Fruit fly (Drosophila melanogaster) whole organism, embryonic: ENCODE data around the gene CG14154.

Source experiments
- C15 ChIP-seq: fragments of 200-800 bp; sonication (Bioruptor generic); IDR thresholded peaks from 3 replicates; pipeline ENCODE4 v1.3.6; 2022; ENCODE audit warnings: missing biosample characterization, missing genetic modification characterization
- CG11093 ChIP-seq: fragments of 200-800 bp; sonication (Bioruptor generic); IDR thresholded peaks from 3 replicates; pipeline ENCODE4 v1.3.6; 2022; ENCODE audit warnings: missing biosample characterization, missing genetic modification characterization
- CG11560 ChIP-seq: fragments of 200-800 bp; sonication (Bioruptor generic); IDR thresholded peaks from 3 replicates; pipeline ENCODE4 v1.3.6; 2022; ENCODE audit warnings: missing biosample characterization, missing genetic modification characterization
- CG11723 ChIP-seq: fragments of 200-800 bp; sonication (Bioruptor generic); optimal IDR thresholded peaks from 2 replicates; lab custom pipeline; 2017; ENCODE audit warnings: missing biosample characterization, mild to moderate bottlenecking, missing genetic modification characterization
- CG1233 ChIP-seq: fragments of 200-800 bp; sonication (Bioruptor generic); optimal IDR thresholded peaks from 4 replicates; lab custom pipeline; 2018; ENCODE audit warnings: missing biosample characterization, mild to moderate bottlenecking, missing genetic modification characterization
- CG12744 ChIP-seq: fragments of 200-800 bp; sonication (Bioruptor generic); optimal IDR thresholded peaks from 2 replicates; lab custom pipeline; 2016; ENCODE audit warnings: missing biosample characterization, missing genetic modification characterization
- CG13424 ChIP-seq: fragments of 200-800 bp; sonication (Bioruptor generic); optimal IDR thresholded peaks from 2 replicates; lab custom pipeline; 2019; ENCODE audit warnings: missing biosample characterization, mild to moderate bottlenecking, missing genetic modification characterization, moderate library complexity
- CG15514 ChIP-seq: fragments of 200-800 bp; sonication (Bioruptor generic); optimal IDR thresholded peaks from 3 replicates; lab custom pipeline; 2017; ENCODE audit warnings: missing biosample characterization, missing genetic modification characterization, mild to moderate bottlenecking, moderate library complexity, missing genetic modification reagents
- CG17802 ChIP-seq: fragments of 200-800 bp; sonication (Bioruptor generic); optimal IDR thresholded peaks from 2 replicates; lab custom pipeline; 2018; ENCODE audit warnings: missing biosample characterization, mild to moderate bottlenecking, missing genetic modification characterization, moderate library complexity
- CG18764 ChIP-seq: fragments of 200-800 bp; sonication (Bioruptor generic); optimal IDR thresholded peaks from 3 replicates; lab custom pipeline; 2016; ENCODE audit warnings: missing biosample characterization, missing genetic modification characterization
- CG2199 ChIP-seq: fragments of 200-800 bp; sonication (Bioruptor generic); IDR thresholded peaks from 3 replicates; pipeline ENCODE4 v1.3.6; 2022; ENCODE audit warnings: missing biosample characterization, missing genetic modification characterization
- CG30403 ChIP-seq: fragments of 200-800 bp; sonication (Bioruptor generic); optimal IDR thresholded peaks from 3 replicates; lab custom pipeline; 2016; ENCODE audit warnings: missing biosample characterization, missing genetic modification characterization
- CG32772 ChIP-seq: fragments of 200-800 bp; sonication (Bioruptor generic); IDR thresholded peaks from 2 replicates; pipeline ENCODE4 v1.3.6; 2022; ENCODE audit warnings: missing biosample characterization, missing genetic modification characterization
- CG4820 ChIP-seq: fragments of 200-800 bp; sonication (Bioruptor generic); optimal IDR thresholded peaks from 3 replicates; lab custom pipeline; 2016; ENCODE audit warnings: missing biosample characterization, missing genetic modification characterization
- CG8281 ChIP-seq: fragments of 200-800 bp; sonication (Bioruptor generic); optimal IDR thresholded peaks from 2 replicates; lab custom pipeline; 2018; ENCODE audit warnings: missing biosample characterization, mild to moderate bottlenecking, missing genetic modification characterization, moderate library complexity
- CG8944 ChIP-seq: fragments of 200-800 bp; sonication (Bioruptor generic); optimal IDR thresholded peaks from 3 replicates; lab custom pipeline; 2016; ENCODE audit warnings: missing biosample characterization, missing genetic modification characterization
- CG9817 ChIP-seq: fragments of 200-800 bp; sonication (Bioruptor generic); optimal IDR thresholded peaks from 2 replicates; lab custom pipeline; 2018; ENCODE audit warnings: missing biosample characterization, mild to moderate bottlenecking, missing genetic modification characterization, moderate library complexity
- D ChIP-seq, 2 experiments: fragments of 200-800 bp in 1 of 2; fragments of >200 bp in 1 of 2; sonication (Bioruptor generic) in 1 of 2; optimal IDR thresholded peaks; 2 replicates in 1 of 2; 3 replicates in 1 of 2; lab custom pipeline; 2017; ENCODE audit warnings: mild to moderate bottlenecking in 1 of 2, missing biosample characterization in 1 of 2, missing genetic modification characterization in 1 of 2, missing genetic modification reagents in 1 of 2
- D19B ChIP-seq: fragments of 200-800 bp; sonication (Bioruptor generic); optimal IDR thresholded peaks from 2 replicates; lab custom pipeline; 2017; ENCODE audit warnings: missing biosample characterization, mild to moderate bottlenecking, missing genetic modification characterization
- Dad ChIP-seq: fragments of 200-800 bp; sonication (Bioruptor generic); optimal IDR thresholded peaks from 3 replicates; lab custom pipeline; 2016; ENCODE audit warnings: missing biosample characterization, missing genetic modification characterization
- Dip3 ChIP-seq: fragments of 200-800 bp; sonication (Bioruptor generic); optimal IDR thresholded peaks from 3 replicates; lab custom pipeline; 2016; ENCODE audit warnings: missing biosample characterization, missing genetic modification characterization
- Dll ChIP-seq: fragments of 200-800 bp; sonication (Bioruptor generic); IDR thresholded peaks from 4 replicates; pipeline ENCODE4 v1.3.6; 2022; ENCODE audit warnings: missing biosample characterization, missing genetic modification characterization; ENCODE audit not compliant: partially characterized antibody
- Ets97D ChIP-seq: fragments of 200-800 bp; sonication (Bioruptor generic); optimal IDR thresholded peaks from 3 replicates; lab custom pipeline; 2016; ENCODE audit warnings: missing biosample characterization, missing genetic modification characterization
- Fer2 ChIP-seq: fragments of 200-800 bp; sonication (Bioruptor generic); optimal IDR thresholded peaks from 2 replicates; lab custom pipeline; 2018; ENCODE audit warnings: missing biosample characterization, mild to moderate bottlenecking, missing genetic modification characterization, moderate library complexity
- GATAe ChIP-seq: fragments of 200-800 bp; sonication (Bioruptor generic); conservative IDR thresholded peaks from 2 replicates; pipeline ENCODE4 v1.3.6; 2022; ENCODE audit warnings: missing biosample characterization, missing genetic modification characterization
- MTF-1 ChIP-seq: fragments of 200-800 bp; sonication (Bioruptor generic); optimal IDR thresholded peaks from 2 replicates; lab custom pipeline; 2018; ENCODE audit warnings: missing biosample characterization, mild to moderate bottlenecking, missing genetic modification characterization, borderline replicate concordance
- Sry-β ChIP-seq: fragments of 200-800 bp; sonication (Bioruptor generic); optimal IDR thresholded peaks from 2 replicates; lab custom pipeline; 2018; ENCODE audit warnings: missing biosample characterization, mild to moderate bottlenecking, missing genetic modification characterization, moderate library complexity
- Ssrp ChIP-seq: fragments of 200-800 bp; sonication (Bioruptor generic); optimal IDR thresholded peaks from 2 replicates; lab custom pipeline; 2018; ENCODE audit warnings: missing biosample characterization, mild to moderate bottlenecking, missing genetic modification characterization, moderate library complexity
- ac ChIP-seq: fragments of 200-800 bp; sonication (Bioruptor generic); optimal IDR thresholded peaks from 3 replicates; lab custom pipeline; 2017; ENCODE audit warnings: missing biosample characterization, mild to moderate bottlenecking, missing genetic modification characterization
- cas ChIP-seq: fragments of 200-800 bp; sonication (Bioruptor generic); IDR thresholded peaks from 2 replicates; pipeline ENCODE4 v1.3.6; 2022; ENCODE audit warnings: missing biosample characterization, missing genetic modification characterization
- chm ChIP-seq: fragments of 200-800 bp; sonication (Bioruptor generic); IDR thresholded peaks from 2 replicates; pipeline ENCODE4 v1.3.6; 2022; ENCODE audit warnings: missing biosample characterization, missing genetic modification characterization
- corto ChIP-seq: fragments of 200-800 bp; sonication (Bioruptor generic); optimal IDR thresholded peaks from 2 replicates; lab custom pipeline; 2016; ENCODE audit warnings: missing biosample characterization, mild to moderate bottlenecking, missing genetic modification characterization, moderate library complexity
- disco-r ChIP-seq: fragments of 200-800 bp; sonication (Bioruptor generic); optimal IDR thresholded peaks from 2 replicates; lab custom pipeline; 2016; ENCODE audit warnings: missing biosample characterization, missing genetic modification characterization
- esg ChIP-seq: fragments of 200-800 bp; sonication (Bioruptor generic); conservative IDR thresholded peaks from 2 replicates; pipeline ENCODE4 v1.3.6; 2022; ENCODE audit warnings: missing biosample characterization, missing genetic modification characterization
- fru ChIP-seq: fragments of >200 bp; optimal IDR thresholded peaks from 2 replicates; lab custom pipeline; 2017
- kay ChIP-seq: fragments of 200-800 bp; sonication (Bioruptor generic); optimal IDR thresholded peaks from 2 replicates; lab custom pipeline; 2016; ENCODE audit warnings: missing biosample characterization, missing genetic modification characterization
- ken ChIP-seq: fragments of 200-800 bp; sonication (Bioruptor generic); IDR thresholded peaks from 3 replicates; pipeline ENCODE4 v1.3.6; 2022; ENCODE audit warnings: missing biosample characterization, missing genetic modification characterization
- klu ChIP-seq: fragments of 200-800 bp; sonication (Bioruptor generic); IDR thresholded peaks from 2 replicates; pipeline ENCODE4 v1.3.6; 2022; ENCODE audit warnings: missing biosample characterization, missing genetic modification characterization
- knrl ChIP-seq: fragments of 200-800 bp; sonication (Bioruptor generic); IDR thresholded peaks from 3 replicates; pipeline ENCODE4 v1.3.6; 2022; ENCODE audit warnings: missing biosample characterization, missing genetic modification characterization; ENCODE audit not compliant: partially characterized antibody
- otp ChIP-seq: fragments of 200-800 bp; sonication (Bioruptor generic); IDR thresholded peaks from 3 replicates; pipeline ENCODE4, ENCODE4 v1.3.6; 2022; ENCODE audit warnings: missing biosample characterization, missing genetic modification characterization
- pnt ChIP-seq: fragments of 200-800 bp; sonication (Bioruptor generic); optimal IDR thresholded peaks from 3 replicates; lab custom pipeline; 2016; ENCODE audit warnings: missing biosample characterization, missing genetic modification characterization
- repo ChIP-seq: fragments of 200-800 bp; sonication (Bioruptor generic); optimal IDR thresholded peaks from 2 replicates; lab custom pipeline; 2016; ENCODE audit warnings: missing biosample characterization, missing genetic modification characterization
- rib ChIP-seq: fragments of 200-800 bp; sonication (Bioruptor generic); IDR thresholded peaks from 2 replicates; pipeline ENCODE4 v1.3.6; 2022; ENCODE audit warnings: missing biosample characterization, missing genetic modification characterization
- scrt ChIP-seq: fragments of 200-800 bp; sonication (Bioruptor generic); optimal IDR thresholded peaks from 2 replicates; lab custom pipeline; 2018; ENCODE audit warnings: missing biosample characterization, mild to moderate bottlenecking, missing genetic modification characterization, moderate library complexity
- seq ChIP-seq: fragments of 200-800 bp; sonication (Bioruptor generic); IDR thresholded peaks from 2 replicates; pipeline ENCODE4 v1.3.6; 2022; ENCODE audit warnings: missing biosample characterization, missing genetic modification characterization
- sna ChIP-seq: fragments of 200-800 bp; sonication (Bioruptor generic); IDR thresholded peaks from 2 replicates; pipeline ENCODE4 v1.3.6; 2022; ENCODE audit warnings: missing biosample characterization, missing genetic modification characterization; ENCODE audit not compliant: partially characterized antibody
- sr ChIP-seq: fragments of 200-800 bp; sonication (Bioruptor generic); IDR thresholded peaks from 3 replicates; pipeline ENCODE4 v1.3.6; 2022; ENCODE audit warnings: missing biosample characterization, missing genetic modification characterization
- tin ChIP-seq: fragments of 200-800 bp; sonication (Bioruptor generic); optimal IDR thresholded peaks from 3 replicates; lab custom pipeline; 2016; ENCODE audit warnings: missing biosample characterization, missing genetic modification characterization
- zfh2 ChIP-seq: fragments of 200-800 bp; sonication (Bioruptor generic); optimal IDR thresholded peaks from 2 replicates; lab custom pipeline; 2016; ENCODE audit warnings: missing biosample characterization, missing genetic modification characterization

CG14154 gene

DNA sequence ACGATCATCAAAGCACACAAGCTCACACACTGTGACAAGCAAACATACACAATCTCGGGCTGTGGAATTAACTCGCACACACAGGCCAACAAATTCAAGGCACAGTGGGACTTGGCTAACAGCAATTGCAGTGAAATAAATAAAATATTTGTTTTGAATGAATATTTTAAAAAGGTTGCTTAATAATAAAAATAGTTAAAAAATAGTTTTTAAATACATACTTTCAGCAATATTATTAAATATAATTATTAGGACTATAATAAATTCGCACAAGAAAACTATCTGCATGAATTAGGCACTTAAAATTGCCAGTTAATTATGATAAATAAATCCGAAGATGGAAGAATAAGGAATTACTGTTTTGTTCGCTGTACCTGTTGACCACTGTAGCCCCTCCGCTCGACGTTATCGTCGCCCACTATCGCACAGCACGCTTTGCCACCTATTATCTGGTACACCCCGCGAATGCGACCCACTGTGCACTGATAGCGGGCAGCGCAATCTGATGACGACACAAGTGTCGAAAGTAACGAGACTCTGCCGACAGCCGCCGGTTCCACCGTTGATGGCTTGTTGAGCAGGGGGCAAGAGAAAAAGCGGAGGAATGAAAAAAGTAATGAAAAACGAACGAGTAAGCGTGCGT, 41.2 kb downstream of the CG14154 start (continued):
- peak; percentile 92 for TF ChIP-seq CG15514 (GFP tag; lab: Kevin White, UChicago)
- TF ChIP-seq klu (GFP tag; lab: Robert Waterston, UW), result peak; percentile 97
- 0 out of 4 replicates have a peak, but pooled peaks have one; percentile 34 for TF ChIP-seq Dll
- peak; percentile 99 for TF ChIP-seq seq (GFP tag; lab: Robert Waterston, UW)
- TF ChIP-seq CG2199 (GFP tag; lab: Robert Waterston, UW), result 0 out of 3 replicates have a peak, but pooled peaks have one; percentile 51
- peak; percentile 95 for TF ChIP-seq Fer2 (tag; lab: Kevin White, UChicago)
- peak; percentile 89 for TF ChIP-seq chm
- TF ChIP-seq knrl, result no peak; the same call in 2 of the 3 replicates
- peak; percentile 92 for TF ChIP-seq CG11560 (tag; lab: Robert Waterston, UW)
- TF ChIP-seq Ssrp (tag; lab: Kevin White, UChicago), result peak; percentile 99
- TF ChIP-seq esg (GFP tag; lab: Robert Waterston, UW), result peak; percentile 98
- TF ChIP-seq D (optimal IDR thresholded peaks at IDR 0.05; lab: Kevin White, UChicago), result no peak
- TF ChIP-seq D (GFP tag; optimal IDR thresholded peaks at IDR 0.05; lab: Kevin White, UChicago), result peak; percentile 99
- TF ChIP-seq zfh2, result peak; percentile 81
- no peak for TF ChIP-seq sna (GFP tag; lab: Robert Waterston, UW)
- peak; percentile 90 for TF ChIP-seq ken
- peak; percentile 94 for TF ChIP-seq C15 (GFP tag; lab: Robert Waterston, UW)
- peak; percentile 96 for TF ChIP-seq CG32772 (GFP tag; lab: Robert Waterston, UW)
- TF ChIP-seq tin (GFP tag; lab: Kevin White, UChicago), result peak; percentile 97
- peak; percentile 76 for TF ChIP-seq CG17802
- TF ChIP-seq disco-r, result peak; percentile 80
- peak; percentile 98 for TF ChIP-seq CG11093 (GFP tag; lab: Robert Waterston, UW)
- peak; percentile 93 for TF ChIP-seq rib (GFP tag; lab: Robert Waterston, UW)
- TF ChIP-seq CG8944 (GFP tag; lab: Kevin White, UChicago), result peak; percentile 70
- TF ChIP-seq pnt, result peak; percentile 48
- TF ChIP-seq scrt (GFP tag; lab: Kevin White, UChicago), result peak; percentile 94
- TF ChIP-seq repo (GFP tag; lab: Kevin White, UChicago), result peak; percentile 40
- peak; percentile 92 for TF ChIP-seq kay (GFP tag; lab: Kevin White, UChicago)
- TF ChIP-seq sr (GFP tag; lab: Robert Waterston, UW), result peak; percentile 86
- peak; percentile 83 for TF ChIP-seq Dad
- peak; percentile 61 for TF ChIP-seq Sry-β (GFP tag; lab: Kevin White, UChicago)
- TF ChIP-seq CG11723 (GFP tag; lab: Kevin White, UChicago), result peak; percentile 98
- no peak for TF ChIP-seq fru (lab: Kevin White, UChicago)
- peak; percentile 79 for TF ChIP-seq corto (GFP tag; lab: Kevin White, UChicago)
- peak; percentile 98 for TF ChIP-seq CG1233 (GFP tag; lab: Kevin White, UChicago)
- peak; percentile 99 for TF ChIP-seq CG13424
- peak; percentile 90 for TF ChIP-seq cas
- peak; percentile 85 for TF ChIP-seq Dip3 (GFP tag; lab: Kevin White, UChicago)
- TF ChIP-seq CG9817 (tag; lab: Kevin White, UChicago), result peak; percentile 93
- peak; percentile 35 for TF ChIP-seq Ets97D (GFP tag; lab: Kevin White, UChicago)
- peak; percentile 99 for TF ChIP-seq CG30403 (GFP tag; lab: Kevin White, UChicago)
- TF ChIP-seq GATAe, result peak; percentile 96
- peak; percentile 74 for TF ChIP-seq CG12744
- peak; percentile 97 for TF ChIP-seq CG4820 (GFP tag; lab: Kevin White, UChicago)
- peak; percentile 95 for TF ChIP-seq CG18764 (GFP tag; lab: Kevin White, UChicago)
- TF ChIP-seq CG8281 (tag; lab: Kevin White, UChicago), result peak; percentile 91
- TF ChIP-seq MTF-1 (GFP tag; lab: Kevin White, UChicago), result peak; percentile 84
- peak; percentile 83 for TF ChIP-seq ac
- peak; percentile 94 for TF ChIP-seq otp
- TF ChIP-seq D19B (GFP tag; lab: Kevin White, UChicago), result peak; percentile 94
